Worm (Caenorhabditis elegans) whole organism, young adult: ENCODE data around the gene F54H12.7.

Source experiments
- C17E4.6 ChIP-seq: fragments of 200-800 bp; sonication (Bioruptor generic); IDR thresholded peaks from 2 replicates; pipeline ENCODE4 v1.3.6; 2022; ENCODE audit warnings: missing genetic modification reagents, missing genetic modification characterization, missing compliant biosample characterization
- F49E8.2 ChIP-seq: sonication (generic microtip); optimal IDR thresholded peaks from 3 replicates; lab custom pipeline; 2017; ENCODE audit warnings: missing genetic modification characterization, mild to moderate bottlenecking, missing compliant biosample characterization, antibody characterized with exemption, moderate library complexity; ENCODE audit not compliant: insufficient read depth
- Y53F4B.3 ChIP-seq: fragments of 200-800 bp; sonication (Bioruptor generic); IDR thresholded peaks from 2 replicates; pipeline ENCODE4 v1.3.6; 2022; ENCODE audit warnings: missing genetic modification reagents, missing genetic modification characterization, missing compliant biosample characterization
- ama-1 ChIP-seq, 3 experiments: fragments of 150-350 bp in 1 of 3; sonication (generic microtip) in 2 of 3; optimal IDR thresholded peaks; 2 replicates each; lab custom pipeline; 2014 to 2018; ENCODE audit warnings: missing biosample characterization in 2 of 3, missing genetic modification characterization in 2 of 3, missing genetic modification reagents in 2 of 3
- egl-44 ChIP-seq: fragments of 200-800 bp; sonication (Bioruptor generic); IDR thresholded peaks from 2 replicates; pipeline ENCODE4 v1.3.6; 2022; ENCODE audit warnings: missing genetic modification reagents, missing genetic modification characterization, missing compliant biosample characterization
- ekl-4 ChIP-seq: fragments of 200-800 bp; sonication (Bioruptor generic); IDR thresholded peaks from 2 replicates; pipeline ENCODE4 v1.3.6; 2022; ENCODE audit warnings: missing genetic modification reagents, missing genetic modification characterization, missing compliant biosample characterization
- hrde-1 ChIP-seq: sonication (generic microtip); optimal IDR thresholded peaks from 2 replicates; lab custom pipeline; 2016; ENCODE audit warnings: missing genetic modification characterization, mild to moderate bottlenecking, missing compliant biosample characterization, moderate library complexity, missing genotype, missing genetic modification reagents, borderline replicate concordance
- snpc-3.4 ChIP-seq: sonication (generic microtip); optimal IDR thresholded peaks from 2 replicates; lab custom pipeline; 2017; ENCODE audit warnings: missing genetic modification characterization, mild to moderate bottlenecking, missing compliant biosample characterization, antibody characterized with exemption, moderate library complexity, missing genotype, missing genetic modification reagents
- snpc-4 ChIP-seq, 5 experiments: fragments of 150-350 bp in 1 of 5; sonication (generic microtip) in 4 of 5; optimal IDR thresholded peaks; 2 replicates each; lab custom pipeline; 2014 to 2018; ENCODE audit warnings: missing genetic modification characterization in 5 of 5, missing biosample characterization in 3 of 5, antibody characterized with exemption in 2 of 5, mild to moderate bottlenecking in 2 of 5, missing compliant biosample characterization in 2 of 5, missing genotype in 2 of 5, moderate library complexity in 2 of 5, missing genetic modification reagents in 1 of 5
- unc-130 ChIP-seq: sonication (generic microtip); optimal IDR thresholded peaks from 2 replicates; lab custom pipeline; 2016; ENCODE audit warnings: missing genetic modification reagents, missing genetic modification characterization, missing compliant biosample characterization

ce11 chrIII:7956965-7957364 lies 12.2 kb upstream of the F54H12.7 start, which contains the start of gene C29E4.9:
- no peak for TF ChIP-seq F49E8.2
- no peak for TF ChIP-seq hrde-1 (tag; lab: Kevin White, UChicago)
- no peak for TF ChIP-seq snpc-4 (GFP tag; optimal IDR thresholded peaks at IDR 0.05; lab: Kevin White, UChicago)
- no peak for TF ChIP-seq snpc-4 (tag; optimal IDR thresholded peaks at IDR 0.05; lab: Kevin White, UChicago)
- no peak for TF ChIP-seq ekl-4 (GFP tag; lab: Robert Waterston, UW)
- TF ChIP-seq egl-44 (GFP tag; lab: Robert Waterston, UW), result no peak
- TF ChIP-seq snpc-3.4 (tag; lab: Kevin White, UChicago), result no peak
- no peak for TF ChIP-seq unc-130 (GFP tag; lab: Kevin White, UChicago)
- TF ChIP-seq C17E4.6 (GFP tag; lab: Robert Waterston, UW), result no peak
- TF ChIP-seq Y53F4B.3 (GFP tag; lab: Robert Waterston, UW), result no peak
- TF ChIP-seq ama-1 (optimal IDR thresholded peaks at IDR 0.05; lab: Kevin White, UChicago), result no peak
- TF ChIP-seq ama-1 (GFP tag; optimal IDR thresholded peaks at IDR 0.05; lab: Kevin White, UChicago), result no peak
